Worm (Caenorhabditis elegans): ENCODE data around the gene T07A5.1.

DNA sequence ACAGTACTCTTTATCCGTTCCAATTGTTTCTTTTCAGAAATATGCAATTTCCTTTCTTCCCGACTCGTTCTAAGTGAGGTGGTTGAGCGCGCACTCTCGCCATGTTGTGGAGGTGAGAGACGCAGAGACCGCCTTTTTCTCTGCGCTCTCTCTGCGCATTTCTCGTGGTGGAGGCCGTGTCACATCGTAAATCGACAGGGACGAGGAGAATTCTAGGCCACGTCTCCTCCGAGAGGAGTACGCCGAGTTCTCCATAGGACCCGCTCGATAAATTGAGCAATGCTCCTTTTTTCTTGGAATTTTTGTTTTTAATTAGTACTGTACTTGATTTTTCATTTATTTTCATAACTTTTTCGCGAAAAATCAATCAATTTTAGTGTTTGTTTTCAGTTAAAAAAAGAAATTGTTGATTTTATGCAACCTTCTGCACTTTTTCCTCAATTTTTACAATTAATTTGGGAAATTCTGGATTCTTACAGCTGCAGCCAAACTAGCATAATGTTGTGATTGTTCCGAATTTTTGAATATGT, 35.2 kb downstream of the T07A5.1 start, which contains the start of gene cnk-1:
- no peak for TF ChIP-seq nhr-76 (tag; optimal IDR thresholded peaks at IDR 0.05)
- no peak for TF ChIP-seq snpc-4 (tag; optimal IDR thresholded peaks at IDR 0.05)
- peak in 1 of 2 experiments; percentile 90 for TF ChIP-seq hif-1 (tag; optimal IDR thresholded peaks at IDR 0.05)
